Worm (Caenorhabditis elegans) whole organism, L1 larva: ENCODE data around the gene emg-1.

Source experiments
- aha-1 ChIP-seq: fragments of 150-350 bp; optimal IDR thresholded peaks from 2 replicates; lab custom pipeline; 2014; ENCODE audit warnings: missing biosample characterization, missing genetic modification characterization
- blmp-1 ChIP-seq: fragments of 150-350 bp; optimal IDR thresholded peaks from 2 replicates; lab custom pipeline; 2014; ENCODE audit warnings: missing biosample characterization, missing genetic modification characterization
- efl-3 ChIP-seq: fragments of 200-800 bp; sonication (Bioruptor generic); optimal IDR thresholded peaks from 2 replicates; lab custom pipeline; 2018; ENCODE audit warnings: mild to moderate bottlenecking, missing genetic modification characterization, missing compliant biosample characterization
- fos-1 ChIP-seq: fragments of 150-350 bp; optimal IDR thresholded peaks from 2 replicates; lab custom pipeline; 2014; ENCODE audit warnings: missing biosample characterization, missing genetic modification characterization
- jun-1 ChIP-seq: fragments of 150-350 bp; optimal IDR thresholded peaks from 2 replicates; lab custom pipeline; 2014; ENCODE audit warnings: missing biosample characterization, missing genetic modification reagents, missing genetic modification characterization
- lin-13 ChIP-seq: fragments of 150-350 bp; optimal IDR thresholded peaks from 2 replicates; lab custom pipeline; 2014; ENCODE audit warnings: missing biosample characterization, missing genetic modification reagents, missing genetic modification characterization
- lsy-2 ChIP-seq, 2 experiments: fragments of 150-350 bp; optimal IDR thresholded peaks; 2 replicates each; lab custom pipeline; 2014; ENCODE audit warnings: missing biosample characterization in 2 of 2, missing genetic modification characterization in 2 of 2
- nhr-77 ChIP-seq: fragments of 150-350 bp; optimal IDR thresholded peaks from 2 replicates; lab custom pipeline; 2014; ENCODE audit warnings: missing biosample characterization, missing genetic modification characterization
- nhr-84 ChIP-seq: sonication (generic microtip); optimal IDR thresholded peaks from 2 replicates; lab custom pipeline; 2017; ENCODE audit warnings: missing biosample characterization, missing genetic modification characterization
- skn-1 ChIP-seq: fragments of 150-350 bp; optimal IDR thresholded peaks from 2 replicates; lab custom pipeline; 2014; ENCODE audit warnings: missing biosample characterization, missing genetic modification characterization

DNA sequence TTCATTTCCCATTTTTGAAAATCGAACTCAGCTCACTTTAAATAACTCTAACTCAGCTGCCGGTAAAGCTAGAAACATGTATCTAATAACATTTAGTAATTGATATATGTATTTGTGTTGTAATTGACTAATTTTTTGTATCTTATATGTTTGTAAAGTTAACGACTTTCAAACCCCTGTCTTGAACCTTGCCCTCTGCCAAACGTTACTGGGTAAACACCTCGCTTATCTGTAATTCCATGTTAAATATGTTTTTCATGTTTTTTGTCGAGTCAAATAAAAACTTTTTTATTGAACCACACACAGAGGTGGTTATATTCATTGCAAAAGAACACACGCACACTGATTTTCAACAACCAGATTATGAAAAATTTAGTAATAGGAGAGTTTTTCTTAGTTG lies 19.5 kb upstream of the emg-1 start:
- no peak for TF ChIP-seq nhr-77 (tag; lab: Kevin White, UChicago)
- TF ChIP-seq aha-1, result no peak
- TF ChIP-seq efl-3, result no peak
- no peak for TF ChIP-seq blmp-1 (tag; lab: Kevin White, UChicago)
- no peak for TF ChIP-seq nhr-84
- no peak for TF ChIP-seq fos-1 (tag; lab: Kevin White, UChicago)
- TF ChIP-seq jun-1 (tag; lab: Kevin White, UChicago), result no peak
- no peak for TF ChIP-seq lin-13 (GFP tag; lab: Kevin White, UChicago)
- TF ChIP-seq skn-1 (tag; lab: Kevin White, UChicago), result no peak
- no peak for TF ChIP-seq lsy-2 (tag; optimal IDR thresholded peaks at IDR 0.05; lab: Kevin White, UChicago)
